Fruit fly (Drosophila melanogaster): ENCODE measurements around the gene CanA1.

CanA1 gene

DNA sequence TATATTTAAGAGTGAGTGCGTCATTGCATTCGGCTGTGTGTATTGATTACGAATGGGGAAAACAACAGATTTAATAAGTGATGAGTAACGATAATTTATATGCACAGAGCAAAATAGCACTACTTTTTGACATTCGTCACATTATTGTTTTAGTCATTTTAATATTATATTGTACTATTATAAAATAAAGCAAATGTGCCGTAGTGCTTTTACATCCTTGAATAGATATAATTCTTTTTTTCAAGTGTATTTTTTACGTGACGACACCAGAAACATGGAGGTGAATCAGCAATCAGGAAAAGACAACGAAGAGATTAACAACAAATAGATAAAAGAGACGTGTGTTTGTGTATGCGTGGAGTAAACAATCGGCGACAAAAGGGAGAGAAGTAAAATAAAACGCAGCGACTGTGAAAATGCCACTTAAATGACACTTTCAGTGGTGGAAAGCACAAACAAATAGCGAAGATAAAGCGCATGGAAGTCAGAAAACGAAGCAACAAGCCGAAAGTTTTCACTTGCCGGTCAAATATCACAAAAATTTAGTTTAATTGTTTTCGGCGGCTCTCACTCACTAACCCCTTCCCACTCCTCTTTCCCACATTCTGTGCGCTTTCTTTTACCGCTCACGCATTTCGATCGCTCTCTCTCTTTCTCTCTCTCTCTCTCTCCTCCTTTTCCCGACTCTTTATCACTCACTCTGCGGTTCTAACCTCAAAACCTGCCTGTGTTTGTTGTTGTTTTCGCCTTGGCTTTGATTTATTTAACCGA lies 20.0 kb downstream of the CanA1 start (continued):
- TF ChIP-seq otp (GFP tag; IDR thresholded peaks at IDR 0.05) (peak; percentile 68; the same call in 1 of the 3 replicates), HLH3B (GFP tag; IDR thresholded peaks at IDR 0.05) (peak; percentile 78), Camta (GFP tag; optimal IDR thresholded peaks at IDR 0.05) (peak; percentile 51), CG14014 (GFP tag; IDR thresholded peaks at IDR 0.05) (peak; percentile 70), zfh2 (GFP tag; optimal IDR thresholded peaks at IDR 0.05) (peak; percentile 30), CG4707 (GFP tag; optimal IDR thresholded peaks at IDR 0.05) (peak; percentile 81), NFAT (GFP tag; IDR thresholded peaks at IDR 0.05) (peak; percentile 50), CG9876 (GFP tag; optimal IDR thresholded peaks at IDR 0.05) (no peak), CG11093 (GFP tag; IDR thresholded peaks at IDR 0.05) (peak; percentile 56; the same call in 1 of the 3 replicates), bowl (GFP tag; IDR thresholded peaks at IDR 0.05) (0 out of 2 replicates have a peak, but pooled peaks have one; percentile 15), gcm2 (GFP tag; optimal IDR thresholded peaks at IDR 0.05) (no peak), Doc2 (GFP tag; IDR thresholded peaks at IDR 0.05) (peak; percentile 21; the same call in 1 of the 2 replicates), lov (optimal IDR thresholded peaks at IDR 0.05) (no peak), lov (GFP tag; IDR thresholded peaks at IDR 0.05) (0 out of 3 replicates have a peak, but pooled peaks have one; percentile 51), CG10147 (GFP tag; optimal IDR thresholded peaks at IDR 0.05) (peak; percentile 79), CG10267 (tag; optimal IDR thresholded peaks at IDR 0.05) (peak; percentile 81), ems (GFP tag; optimal IDR thresholded peaks at IDR 0.05) (peak; percentile 8), CG17359 (tag; optimal IDR thresholded peaks at IDR 0.05) (peak; percentile 92), crp (GFP tag; optimal IDR thresholded peaks at IDR 0.05) (no peak), Neu2 (GFP tag; optimal IDR thresholded peaks at IDR 0.05; ENCODE audit: borderline replicate concordance) (no peak), CG1792 (GFP tag; optimal IDR thresholded peaks at IDR 0.05) (no peak), CG1233 (GFP tag; optimal IDR thresholded peaks at IDR 0.05) (peak; percentile 69), CG10321 (GFP tag; IDR thresholded peaks at IDR 0.05) (peak; percentile 44; the same call in 1 of the 2 replicates), CG6791 (GFP tag; IDR thresholded peaks at IDR 0.05; ENCODE audit: partially characterized antibody) (no peak)

- peak; percentile 35 for TF ChIP-seq Blimp-1 (GFP tag; optimal IDR thresholded peaks at IDR 0.05)
- TF ChIP-seq pzg (GFP tag; optimal IDR thresholded peaks at IDR 0.05): no peak
- no peak for TF ChIP-seq CG10959 (GFP tag; IDR thresholded peaks at IDR 0.05)
- TF ChIP-seq CG17186 (GFP tag; optimal IDR thresholded peaks at IDR 0.05): no peak
- no peak for TF ChIP-seq CG12744 (GFP tag; optimal IDR thresholded peaks at IDR 0.05)
- no peak for TF ChIP-seq Dbx (GFP tag; IDR thresholded peaks at IDR 0.05)
- TF ChIP-seq Fer1 (GFP tag; optimal IDR thresholded peaks at IDR 0.05): no peak
- TF ChIP-seq Atf3 (GFP tag; optimal IDR thresholded peaks at IDR 0.05): no peak
- no peak for TF ChIP-seq HmgD (GFP tag; optimal IDR thresholded peaks at IDR 0.05)
- no peak for TF ChIP-seq Mrtf (GFP tag; IDR thresholded peaks at IDR 0.05)
- peak; percentile 31 for TF ChIP-seq CG8089 (GFP tag; optimal IDR thresholded peaks at IDR 0.05)
- TF ChIP-seq chm (GFP tag; IDR thresholded peaks at IDR 0.05): no peak
- 0 out of 3 replicates have a peak, but pooled peaks have one; percentile 39 for TF ChIP-seq CG14860 (GFP tag; IDR thresholded peaks at IDR 0.05; ENCODE audit: partially characterized antibody)
- peak; percentile 49; the same call in 1 of the 3 replicates for TF ChIP-seq zfh1 (GFP tag; IDR thresholded peaks at IDR 0.05)
- TF ChIP-seq CG15479 (GFP tag; optimal IDR thresholded peaks at IDR 0.05): no peak
- TF ChIP-seq gsb (GFP tag; IDR thresholded peaks at IDR 0.05): no peak
- TF ChIP-seq sisA (GFP tag; IDR thresholded peaks at IDR 0.05): peak; percentile 53
- no peak for TF ChIP-seq nom (GFP tag; optimal IDR thresholded peaks at IDR 0.05)
- TF ChIP-seq CG10565 (GFP tag; optimal IDR thresholded peaks at IDR 0.05): no peak
- peak; percentile 40 for TF ChIP-seq CG2678 (tag; optimal IDR thresholded peaks at IDR 0.05)
- TF ChIP-seq en (GFP tag; optimal IDR thresholded peaks at IDR 0.05): no peak
- TF ChIP-seq fd64A (GFP tag; optimal IDR thresholded peaks at IDR 0.05): no peak
- no peak for TF ChIP-seq CG3407 (GFP tag; optimal IDR thresholded peaks at IDR 0.05)
- no peak for TF ChIP-seq CG1792 (GFP tag; optimal IDR thresholded peaks at IDR 0.05)
Measured at dm6 chr3R:31059807-31060707, 20.9 kb downstream of the CanA1 start.

Data from whole organism, embryonic.